Fruit fly (Drosophila melanogaster) whole organism, prepupa: Measurements from ENCODE around the gene CG14607.

Experiments
- CG10631 ChIP-seq: fragments of 200-800 bp; sonication (Bioruptor generic); optimal IDR thresholded peaks from 2 replicates; lab custom pipeline; 2016; ENCODE audit warnings: missing biosample characterization, missing genetic modification characterization
- CG10669 ChIP-seq: fragments of 200-800 bp; sonication (Bioruptor generic); optimal IDR thresholded peaks from 3 replicates; lab custom pipeline; 2018; ENCODE audit warnings: missing biosample characterization, mild to moderate bottlenecking, missing genetic modification characterization, moderate library complexity
- CG11294 ChIP-seq: fragments of 200-800 bp; sonication (Bioruptor generic); IDR thresholded peaks from 2 replicates; pipeline ENCODE4 v1.3.6; 2022; ENCODE audit warnings: missing biosample characterization, missing genetic modification characterization
- CG15336 ChIP-seq: fragments of 200-800 bp; sonication (Bioruptor generic); IDR thresholded peaks from 2 replicates; pipeline ENCODE4 v1.3.6; 2022; ENCODE audit warnings: missing biosample characterization, missing genetic modification characterization
- CG32006 ChIP-seq: fragments of 200-800 bp; sonication (Bioruptor generic); optimal IDR thresholded peaks from 3 replicates; lab custom pipeline; 2017; ENCODE audit warnings: missing biosample characterization, mild to moderate bottlenecking, missing genetic modification characterization
- CG4318 ChIP-seq: fragments of 200-800 bp; sonication (Bioruptor generic); optimal IDR thresholded peaks from 3 replicates; lab custom pipeline; 2017; ENCODE audit warnings: missing biosample characterization, mild to moderate bottlenecking, missing genetic modification characterization
- CG6163 ChIP-seq: fragments of 200-800 bp; sonication (Bioruptor generic); IDR thresholded peaks from 3 replicates; pipeline ENCODE4 v1.3.6; 2022; ENCODE audit warnings: missing biosample characterization, missing genetic modification characterization
- CG6792 ChIP-seq: fragments of 200-800 bp; sonication (Bioruptor generic); optimal IDR thresholded peaks from 3 replicates; lab custom pipeline; 2016; ENCODE audit warnings: missing biosample characterization, missing genetic modification characterization
- CG6854 ChIP-seq: fragments of 200-800 bp; sonication (Bioruptor generic); optimal IDR thresholded peaks from 2 replicates; lab custom pipeline; 2017; ENCODE audit warnings: missing biosample characterization, mild to moderate bottlenecking, missing genetic modification characterization
- Gug ChIP-seq: fragments of 200-800 bp; sonication (Bioruptor generic); IDR thresholded peaks from 2 replicates; pipeline ENCODE4 v1.3.6; 2022; ENCODE audit warnings: missing biosample characterization, missing genetic modification characterization
- net ChIP-seq: fragments of 200-800 bp; sonication (Bioruptor generic); optimal IDR thresholded peaks from 3 replicates; lab custom pipeline; 2016; ENCODE audit warnings: missing biosample characterization, missing genetic modification characterization
- spab ChIP-seq: fragments of 200-800 bp; sonication (Bioruptor generic); optimal IDR thresholded peaks from 2 replicates; lab custom pipeline; 2017; ENCODE audit warnings: missing biosample characterization, mild to moderate bottlenecking, missing genetic modification characterization, missing genetic modification reagents
- ss ChIP-seq, 2 experiments: fragments of 200-800 bp; sonication (Bioruptor generic); optimal IDR thresholded peaks; 2 replicates in 1 of 2; 3 replicates in 1 of 2; lab custom pipeline; 2017 to 2018; ENCODE audit warnings: mild to moderate bottlenecking in 2 of 2, missing biosample characterization in 2 of 2, missing genetic modification characterization in 2 of 2, moderate library complexity in 1 of 2

dm6 chr3R:7208331-7208730, 33.2 kb upstream of the CG14607 start, which contains the start of gene CG1288:
- TF ChIP-seq CG32006 (GFP tag; lab: Kevin White, UChicago): no peak
- no peak for TF ChIP-seq ss (GFP tag; optimal IDR thresholded peaks at IDR 0.05; lab: Kevin White, UChicago)
- TF ChIP-seq CG11294 (GFP tag; lab: Robert Waterston, UW): no peak
- TF ChIP-seq Gug (GFP tag; lab: Robert Waterston, UW): no peak
- no peak for TF ChIP-seq CG10631 (GFP tag; lab: Kevin White, UChicago)
- TF ChIP-seq net (GFP tag; lab: Kevin White, UChicago): no peak
- TF ChIP-seq CG15336 (GFP tag; lab: Robert Waterston, UW): no peak
- no peak for TF ChIP-seq CG10669 (GFP tag; lab: Kevin White, UChicago)
- TF ChIP-seq CG6854 (GFP tag; lab: Kevin White, UChicago): no peak
- TF ChIP-seq spab (GFP tag; lab: Kevin White, UChicago): no peak
- no peak for TF ChIP-seq CG6792
- no peak for TF ChIP-seq CG4318
- no peak for TF ChIP-seq CG6163
